Fruit fly (Drosophila melanogaster) whole organism, prepupa: ENCODE measurements around the gene GC.
A peak's percentile ranks its signal among the peaks of the same experiment; 100 is the strongest.

Experiments used
- CG16779 ChIP-seq: fragments of 200-800 bp; sonication (Bioruptor generic); optimal IDR thresholded peaks from 3 replicates; lab custom pipeline; 2017; ENCODE audit warnings: missing biosample characterization, mild to moderate bottlenecking, missing genetic modification characterization
- CG6854 ChIP-seq: fragments of 200-800 bp; sonication (Bioruptor generic); optimal IDR thresholded peaks from 2 replicates; lab custom pipeline; 2017; ENCODE audit warnings: missing biosample characterization, mild to moderate bottlenecking, missing genetic modification characterization
- CG8319 ChIP-seq: fragments of 200-800 bp; sonication (Bioruptor generic); optimal IDR thresholded peaks from 3 replicates; lab custom pipeline; 2016; ENCODE audit warnings: missing biosample characterization, missing genetic modification characterization
- Smox ChIP-seq: fragments of 200-800 bp; sonication (Bioruptor generic); optimal IDR thresholded peaks from 3 replicates; lab custom pipeline; 2016; ENCODE audit warnings: missing biosample characterization, missing genetic modification characterization
- esn ChIP-seq: fragments of 200-800 bp; sonication (Bioruptor generic); optimal IDR thresholded peaks from 2 replicates; lab custom pipeline; 2016; ENCODE audit warnings: missing biosample characterization, mild to moderate bottlenecking, missing genetic modification characterization, moderate library complexity
- fd85E ChIP-seq: fragments of 200-800 bp; sonication (Bioruptor generic); optimal IDR thresholded peaks from 3 replicates; lab custom pipeline; 2016; ENCODE audit warnings: missing biosample characterization, missing genetic modification characterization

dm6 chr3L:1618116-1618727 lies 10.9 kb downstream of the GC start, which contains the start of the genes CG13926, ABCB7 and CG33230:
- TF ChIP-seq CG8319 (GFP tag; lab: Kevin White, UChicago) (no peak), Smox (peak; percentile 23), esn (GFP tag; lab: Kevin White, UChicago) (no peak), fd85E (GFP tag; lab: Kevin White, UChicago) (no peak), CG16779 (no peak), CG6854 (GFP tag; lab: Kevin White, UChicago) (peak; percentile 11)
